Worm (Caenorhabditis elegans) whole organism, late embryonic: ENCODE data around the gene ant-1.4.

ENCODE experiments used
- F13H6.1 ChIP-seq: sonication (generic microtip); optimal IDR thresholded peaks from 2 replicates; lab custom pipeline; 2016; ENCODE audit warnings: missing genetic modification characterization, missing compliant biosample characterization
- K02D7.2 ChIP-seq: sonication (generic microtip); optimal IDR thresholded peaks from 2 replicates; lab custom pipeline; 2017; ENCODE audit warnings: mild to moderate bottlenecking, missing genetic modification characterization, missing compliant biosample characterization
- K09A11.1 ChIP-seq: sonication (generic microtip); optimal IDR thresholded peaks from 2 replicates; lab custom pipeline; 2017; ENCODE audit warnings: antibody characterized with exemption, mild to moderate bottlenecking, missing genetic modification characterization, missing compliant biosample characterization; ENCODE audit not compliant: insufficient read depth
- Y22D7AL.16 ChIP-seq: sonication (generic microtip); optimal IDR thresholded peaks from 2 replicates; lab custom pipeline; 2016; ENCODE audit warnings: missing genetic modification characterization, missing compliant biosample characterization
- ahr-1 ChIP-seq: sonication (generic microtip); optimal IDR thresholded peaks from 2 replicates; lab custom pipeline; 2016; ENCODE audit warnings: missing genetic modification characterization, missing compliant biosample characterization
- ama-1 ChIP-seq: fragments of 150-350 bp; optimal IDR thresholded peaks from 2 replicates; lab custom pipeline; 2014
- ceh-14 ChIP-seq: sonication (generic microtip); optimal IDR thresholded peaks from 2 replicates; lab custom pipeline; 2016; ENCODE audit warnings: missing genotype, missing genetic modification characterization, missing compliant biosample characterization
- ceh-18 ChIP-seq: sonication (generic microtip); optimal IDR thresholded peaks from 2 replicates; lab custom pipeline; 2016; ENCODE audit warnings: missing genetic modification characterization, missing compliant biosample characterization
- ceh-22 ChIP-seq: sonication (generic microtip); optimal IDR thresholded peaks from 2 replicates; lab custom pipeline; 2017; ENCODE audit warnings: missing biosample characterization, missing genetic modification characterization
- ceh-24 ChIP-seq: sonication (generic microtip); optimal IDR thresholded peaks from 2 replicates; lab custom pipeline; 2016; ENCODE audit warnings: mild to moderate bottlenecking, missing genetic modification characterization, missing compliant biosample characterization
- ceh-31 ChIP-seq: sonication (generic microtip); optimal IDR thresholded peaks from 2 replicates; lab custom pipeline; 2016; ENCODE audit warnings: missing genetic modification characterization, missing compliant biosample characterization
- ceh-34 ChIP-seq: sonication (generic microtip); optimal IDR thresholded peaks from 2 replicates; lab custom pipeline; 2016; ENCODE audit warnings: mild to moderate bottlenecking, missing genetic modification characterization, missing compliant biosample characterization
- ceh-45 ChIP-seq: fragments of 200-800 bp; sonication (Bioruptor generic); IDR thresholded peaks from 2 replicates; pipeline ENCODE4 v1.3.6; 2022; ENCODE audit warnings: missing genetic modification reagents, missing genetic modification characterization, missing compliant biosample characterization
- ceh-48 ChIP-seq: sonication (generic microtip); optimal IDR thresholded peaks from 2 replicates; lab custom pipeline; 2016; ENCODE audit warnings: missing genetic modification characterization, inconsistent platforms, missing compliant biosample characterization
- ceh-9 ChIP-seq: sonication (generic microtip); optimal IDR thresholded peaks from 2 replicates; lab custom pipeline; 2016; ENCODE audit warnings: mild to moderate bottlenecking, missing genetic modification characterization, inconsistent platforms, missing compliant biosample characterization
- che-1 ChIP-seq: sonication (generic microtip); optimal IDR thresholded peaks from 2 replicates; lab custom pipeline; 2016; ENCODE audit warnings: mild to moderate bottlenecking, missing genetic modification characterization, missing compliant biosample characterization
- dmd-4 ChIP-seq: sonication (generic microtip); optimal IDR thresholded peaks from 2 replicates; lab custom pipeline; 2016; ENCODE audit warnings: borderline replicate concordance, missing genetic modification characterization, missing compliant biosample characterization
- dve-1 ChIP-seq: sonication (generic microtip); optimal IDR thresholded peaks from 2 replicates; lab custom pipeline; 2017; ENCODE audit warnings: antibody characterized with exemption, mild to moderate bottlenecking, missing genetic modification characterization, missing compliant biosample characterization
- elt-2 ChIP-seq: sonication (generic microtip); optimal IDR thresholded peaks from 2 replicates; lab custom pipeline; 2016; ENCODE audit warnings: missing genetic modification reagents, missing genetic modification characterization, missing compliant biosample characterization
- eyg-1 ChIP-seq: sonication (generic microtip); optimal IDR thresholded peaks from 2 replicates; lab custom pipeline; 2016; ENCODE audit warnings: missing genotype, missing genetic modification characterization, missing compliant biosample characterization
- fkh-6 ChIP-seq: sonication (generic microtip); optimal IDR thresholded peaks from 2 replicates; lab custom pipeline; 2016; ENCODE audit warnings: missing genetic modification characterization, missing compliant biosample characterization
- gmeb-2 ChIP-seq: sonication (generic microtip); optimal IDR thresholded peaks from 2 replicates; lab custom pipeline; 2016; ENCODE audit warnings: missing genetic modification characterization, inconsistent platforms, missing compliant biosample characterization
- hlh-13 ChIP-seq: fragments of 200-800 bp; sonication (Bioruptor generic); optimal IDR thresholded peaks from 2 replicates; lab custom pipeline; 2018; ENCODE audit warnings: mild to moderate bottlenecking, missing genetic modification characterization, missing compliant biosample characterization
- hlh-30 ChIP-seq: sonication (generic microtip); optimal IDR thresholded peaks from 2 replicates; lab custom pipeline; 2017; ENCODE audit warnings: antibody characterized with exemption, missing genetic modification characterization, missing compliant biosample characterization; ENCODE audit not compliant: insufficient read depth
- nfya-1 ChIP-seq: sonication (generic microtip); optimal IDR thresholded peaks from 2 replicates; lab custom pipeline; 2017; ENCODE audit warnings: missing genetic modification characterization, mild to moderate bottlenecking, missing compliant biosample characterization, antibody characterized with exemption, moderate library complexity
- nhr-11 ChIP-seq: fragments of 150-350 bp; optimal IDR thresholded peaks from 2 replicates; lab custom pipeline; 2014; ENCODE audit warnings: missing biosample characterization, missing genetic modification characterization
- npax-4 ChIP-seq: sonication (generic microtip); optimal IDR thresholded peaks from 2 replicates; lab custom pipeline; 2016; ENCODE audit warnings: missing genetic modification characterization, missing compliant biosample characterization
- odd-2 ChIP-seq: sonication (generic microtip); optimal IDR thresholded peaks from 2 replicates; lab custom pipeline; 2017; ENCODE audit warnings: antibody characterized with exemption, mild to moderate bottlenecking, missing genetic modification characterization, missing compliant biosample characterization
- pax-1 ChIP-seq: fragments of 150-350 bp; optimal IDR thresholded peaks from 2 replicates; lab custom pipeline; 2014; ENCODE audit warnings: missing biosample characterization, missing genetic modification characterization
- pha-2 ChIP-seq: sonication (generic microtip); optimal IDR thresholded peaks from 2 replicates; lab custom pipeline; 2017; ENCODE audit warnings: mild to moderate bottlenecking, missing genetic modification characterization, missing compliant biosample characterization
- rnt-1 ChIP-seq: sonication (generic microtip); optimal IDR thresholded peaks from 2 replicates; lab custom pipeline; 2016; ENCODE audit warnings: missing genetic modification characterization, missing compliant biosample characterization
- sox-2 ChIP-seq: fragments of 200-800 bp; sonication (Bioruptor generic); IDR thresholded peaks from 2 replicates; pipeline ENCODE4 v1.3.6; 2022; ENCODE audit warnings: missing genetic modification reagents, missing genetic modification characterization, missing compliant biosample characterization
- syd-9 ChIP-seq: sonication (generic microtip); optimal IDR thresholded peaks from 2 replicates; lab custom pipeline; 2016; ENCODE audit warnings: mild to moderate bottlenecking, missing genetic modification characterization, moderate library complexity, missing compliant biosample characterization
- tbx-2 ChIP-seq: sonication (generic microtip); optimal IDR thresholded peaks from 2 replicates; lab custom pipeline; 2016; ENCODE audit warnings: missing genetic modification characterization, missing compliant biosample characterization
- tbx-7 ChIP-seq: sonication (generic microtip); optimal IDR thresholded peaks from 2 replicates; lab custom pipeline; 2016; ENCODE audit warnings: missing genotype, missing genetic modification characterization, missing compliant biosample characterization
- unc-3 ChIP-seq, 2 experiments: fragments of 200-800 bp in 1 of 2; sonication (Bioruptor generic) in 1 of 2; sonication (generic microtip) in 1 of 2; conservative IDR thresholded peaks in 1 of 2; optimal IDR thresholded peaks in 1 of 2; 2 replicates each; pipeline versions ENCODE4 v1.3.6 to Lab custom; 2016 to 2022; ENCODE audit warnings: missing compliant biosample characterization in 2 of 2, missing genetic modification characterization in 2 of 2, missing genetic modification reagents in 1 of 2
- unc-42 ChIP-seq: sonication (generic microtip); optimal IDR thresholded peaks from 2 replicates; lab custom pipeline; 2016; ENCODE audit warnings: missing genotype, missing genetic modification characterization, missing compliant biosample characterization
- unc-55 ChIP-seq: sonication (generic microtip); optimal IDR thresholded peaks from 2 replicates; lab custom pipeline; 2017; ENCODE audit warnings: missing biosample characterization, missing genetic modification reagents, missing genetic modification characterization
- zip-5 ChIP-seq: sonication (generic microtip); optimal IDR thresholded peaks from 2 replicates; lab custom pipeline; 2016; ENCODE audit warnings: missing genetic modification characterization, missing compliant biosample characterization

Gene ant-1.4

DNA sequence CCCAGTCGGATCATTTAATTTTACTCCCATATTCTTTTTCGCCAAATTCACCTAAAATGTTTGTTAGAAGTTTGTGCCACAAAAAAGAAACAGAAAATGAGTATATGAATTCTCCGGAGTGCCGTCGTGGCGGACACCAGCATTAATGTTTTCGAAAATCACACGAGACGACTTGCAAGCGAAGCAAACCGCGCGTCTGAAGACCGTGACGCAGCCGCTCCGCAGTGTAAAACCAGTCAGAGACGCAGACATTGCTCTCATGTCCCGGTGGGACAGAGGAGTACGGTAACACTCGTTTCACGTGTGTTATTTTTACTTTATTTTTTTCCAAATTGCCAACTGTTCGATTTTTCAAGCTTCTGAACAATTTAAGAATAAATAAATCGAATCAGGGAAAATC lies 27.4 kb downstream of the ant-1.4 start, which contains the start of the genes T26A8.4 and pdtf-1 (continued):
- peak; percentile 65 for TF ChIP-seq dve-1 (tag; lab: Kevin White, UChicago)
- TF ChIP-seq elt-2 (tag; lab: Kevin White, UChicago), result peak; percentile 52
- TF ChIP-seq npax-4 (tag; lab: Kevin White, UChicago), result no peak
- TF ChIP-seq hlh-30 (tag; lab: Kevin White, UChicago), result peak; percentile 95
- TF ChIP-seq hlh-13 (GFP tag; lab: Kevin White, UChicago), result no peak
- TF ChIP-seq odd-2, result no peak
- TF ChIP-seq tbx-7 (tag; lab: Kevin White, UChicago), result no peak
- no peak for TF ChIP-seq zip-5 (tag; lab: Kevin White, UChicago)
- no peak for TF ChIP-seq unc-3 (GFP tag; conservative IDR thresholded peaks at IDR 0.05; lab: Robert Waterston, UW)
- peak; percentile 52 for TF ChIP-seq unc-3 (tag; optimal IDR thresholded peaks at IDR 0.05; lab: Kevin White, UChicago)
- no peak for TF ChIP-seq ceh-9 (tag; lab: Kevin White, UChicago)
- TF ChIP-seq fkh-6 (tag; lab: Kevin White, UChicago), result no peak
- no peak for TF ChIP-seq ceh-22 (tag; lab: Kevin White, UChicago)
- no peak for TF ChIP-seq sox-2
- peak; percentile 82 for TF ChIP-seq rnt-1 (tag; lab: Kevin White, UChicago)
- no peak for TF ChIP-seq dmd-4
- no peak for TF ChIP-seq eyg-1 (tag; lab: Kevin White, UChicago)
- TF ChIP-seq gmeb-2, result no peak
- no peak for TF ChIP-seq Y22D7AL.16 (tag; lab: Kevin White, UChicago)
- no peak for TF ChIP-seq ceh-45
- no peak for TF ChIP-seq K02D7.2 (tag; lab: Kevin White, UChicago)
- peak; percentile 50 for TF ChIP-seq K09A11.1 (tag; lab: Kevin White, UChicago)
- TF ChIP-seq ceh-24 (tag; lab: Kevin White, UChicago), result no peak

ce11 chrIV:8431567-8432458 lies 28.3 kb downstream of the ant-1.4 start:
- TF ChIP-seq tbx-2 (tag; lab: Kevin White, UChicago), result peak; percentile 76
- peak; percentile 51 for TF ChIP-seq unc-55 (GFP tag; lab: Kevin White, UChicago)
- peak; percentile 99 for TF ChIP-seq nfya-1 (tag; lab: Kevin White, UChicago)
- peak; percentile 87 for TF ChIP-seq ama-1 (lab: Kevin White, UChicago)
- TF ChIP-seq hlh-13 (GFP tag; lab: Kevin White, UChicago), result peak; percentile 19
- peak; percentile 17 for TF ChIP-seq dmd-4
- TF ChIP-seq nhr-11, result peak; percentile 22
- TF ChIP-seq hlh-30 (tag; lab: Kevin White, UChicago), result peak; percentile 82
- TF ChIP-seq ceh-18 (tag; lab: Kevin White, UChicago), result peak; percentile 52
- no peak for TF ChIP-seq Y22D7AL.16 (tag; lab: Kevin White, UChicago)
- 0 out of 2 replicates have a peak, but pooled peaks have one; percentile 27 for TF ChIP-seq unc-3 (GFP tag; conservative IDR thresholded peaks at IDR 0.05; lab: Robert Waterston, UW)
- TF ChIP-seq unc-3 (tag; optimal IDR thresholded peaks at IDR 0.05; lab: Kevin White, UChicago), result no peak
- TF ChIP-seq ahr-1, result no peak
- peak; percentile 2 for TF ChIP-seq ceh-34
- TF ChIP-seq ceh-14 (tag; lab: Kevin White, UChicago), result peak; percentile 48
- TF ChIP-seq che-1 (tag; lab: Kevin White, UChicago), result peak; percentile 6
- peak; percentile 51 for TF ChIP-seq unc-42 (tag; lab: Kevin White, UChicago)
- TF ChIP-seq F13H6.1, result no peak
- TF ChIP-seq ceh-31, result peak; percentile 68
- peak; percentile 27 for TF ChIP-seq dve-1 (tag; lab: Kevin White, UChicago)
- peak; percentile 72 for TF ChIP-seq ceh-48 (tag; lab: Kevin White, UChicago)
- TF ChIP-seq syd-9, result no peak
- TF ChIP-seq pax-1, result no peak
- peak; percentile 35 for TF ChIP-seq pha-2 (tag; lab: Kevin White, UChicago)
- no peak for TF ChIP-seq K02D7.2 (tag; lab: Kevin White, UChicago)
